Worm (Caenorhabditis elegans): ENCODE data around the gene nhr-232.

DNA sequence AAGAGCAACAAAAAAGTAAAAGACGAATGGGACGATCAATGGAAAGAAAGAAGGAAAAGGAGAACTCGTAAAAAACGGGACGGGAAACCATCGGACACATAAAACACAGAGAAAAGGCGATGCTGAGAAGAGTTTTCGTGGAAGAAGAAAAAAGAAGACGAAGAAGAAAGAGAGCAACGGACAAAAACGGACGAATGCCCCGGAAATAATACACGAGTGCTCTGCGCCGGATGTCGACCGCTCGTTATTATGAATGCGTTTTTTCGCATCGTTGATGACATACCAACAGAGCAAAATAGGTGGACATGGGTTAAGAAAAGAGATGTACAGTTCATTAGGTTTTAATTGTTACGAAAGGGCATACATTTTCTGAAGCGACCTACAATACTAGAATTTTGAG is 19.6 kb downstream of the nhr-232 start, which contains the start of gene Y22F5A.11:
- no peak for TF ChIP-seq pes-1 (GFP tag; IDR thresholded peaks at IDR 0.05)
- TF ChIP-seq ceh-13 (GFP tag; optimal IDR thresholded peaks at IDR 0.05), result no peak
- TF ChIP-seq flt-1 (GFP tag; IDR thresholded peaks at IDR 0.05), result no peak
- TF ChIP-seq ama-1 (optimal IDR thresholded peaks at IDR 0.05), result no peak
- TF ChIP-seq scrt-1 (GFP tag; IDR thresholded peaks at IDR 0.05), result no peak
- TF ChIP-seq F13C5.2 (tag; optimal IDR thresholded peaks at IDR 0.05), result no peak
- TF ChIP-seq sea-1 (GFP tag; conservative IDR thresholded peaks at IDR 0.05), result no peak
- TF ChIP-seq hmbx-1 (tag; optimal IDR thresholded peaks at IDR 0.05), result no peak
- TF ChIP-seq ceh-36 (tag; optimal IDR thresholded peaks at IDR 0.05), result no peak
- TF ChIP-seq hmg-4 (GFP tag; optimal IDR thresholded peaks at IDR 0.05), result no peak
- TF ChIP-seq B0310.2 (tag; optimal IDR thresholded peaks at IDR 0.05), result no peak
- TF ChIP-seq tra-4 (tag; optimal IDR thresholded peaks at IDR 0.05), result no peak
- no peak for TF ChIP-seq hnd-1 (tag; optimal IDR thresholded peaks at IDR 0.05)
- no peak for TF ChIP-seq tbx-11 (GFP tag; IDR thresholded peaks at IDR 0.05)
